Worm (Caenorhabditis elegans): ENCODE data around the gene K11H12.7.

ce11 chrIV:625947-626548 lies 39.3 kb upstream of the K11H12.7 start:
- TF ChIP-seq nhr-11 (tag; optimal IDR thresholded peaks at IDR 0.05) (no peak), unc-62 (GFP tag; optimal IDR thresholded peaks at IDR 0.05) (no peak), jun-1 (tag; optimal IDR thresholded peaks at IDR 0.05) (no peak), vab-15 (tag; optimal IDR thresholded peaks at IDR 0.05) (no peak), aly-2 (tag; optimal IDR thresholded peaks at IDR 0.05) (no peak), nhr-12 (tag; optimal IDR thresholded peaks at IDR 0.05) (no peak), isw-1 (GFP tag; IDR thresholded peaks at IDR 0.05) (no peak), lin-13 (GFP tag; optimal IDR thresholded peaks at IDR 0.05) (no peak), zag-1 (tag; optimal IDR thresholded peaks at IDR 0.05) (no peak), snu-23 (GFP tag; optimal IDR thresholded peaks at IDR 0.05) (no peak), elt-3 (tag; optimal IDR thresholded peaks at IDR 0.05) (no peak), unc-130 (tag; optimal IDR thresholded peaks at IDR 0.05) (no peak), ceh-88 (GFP tag; IDR thresholded peaks at IDR 0.05) (no peak)

Data from whole organism, L1 larva.